Fruit fly (Drosophila melanogaster): ENCODE measurements around the gene CG2116.
A peak's percentile ranks its signal among the peaks of the same experiment; 100 is the strongest.

Gene CG2116

DNA sequence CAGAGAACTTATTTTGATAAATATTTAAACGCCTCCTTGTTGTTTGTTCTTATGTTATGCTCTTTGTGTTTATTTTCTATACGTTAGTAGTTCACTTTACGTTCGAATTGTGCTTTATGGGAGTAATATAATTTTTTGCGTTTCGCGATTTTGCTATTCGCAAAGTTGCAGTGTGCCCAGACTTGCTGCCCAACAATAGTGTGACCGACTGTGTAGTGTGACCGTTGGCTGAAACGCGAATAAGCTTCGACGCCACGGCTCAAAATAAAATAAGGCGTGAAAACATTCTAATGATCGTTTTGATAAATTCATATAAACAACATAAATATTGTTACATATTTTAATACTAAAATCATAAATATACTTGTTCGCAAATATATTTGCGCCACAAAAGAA, 12.5 kb downstream of the CG2116 start, which contains the start of gene Smox (continued):
- TF ChIP-seq ttk (GFP tag; IDR thresholded peaks at IDR 0.05) (no peak), Sox102F (GFP tag; optimal IDR thresholded peaks at IDR 0.05) (no peak), Ets97D (GFP tag; optimal IDR thresholded peaks at IDR 0.05) (peak; percentile 18), chif (GFP tag; optimal IDR thresholded peaks at IDR 0.05) (no peak), gem (tag; optimal IDR thresholded peaks at IDR 0.05) (no peak), CG31365 (tag; optimal IDR thresholded peaks at IDR 0.05) (no peak), CG17328 (GFP tag; IDR thresholded peaks at IDR 0.05) (no peak), TFAM (GFP tag; optimal IDR thresholded peaks at IDR 0.05) (no peak), lilli (GFP tag; optimal IDR thresholded peaks at IDR 0.05) (no peak), Dref (GFP tag; IDR thresholded peaks at IDR 0.05) (no peak), CG11093 (GFP tag; IDR thresholded peaks at IDR 0.05) (no peak), Hey (tag; optimal IDR thresholded peaks at IDR 0.05) (no peak), Sry-δ (GFP tag; optimal IDR thresholded peaks at IDR 0.05) (peak; percentile 6), CG2129 (GFP tag; IDR thresholded peaks at IDR 0.05; ENCODE audit: partially characterized antibody) (no peak), CG17829 (tag; optimal IDR thresholded peaks at IDR 0.05) (peak; percentile 21), Hmr (GFP tag; optimal IDR thresholded peaks at IDR 0.05) (no peak), CG12659 (GFP tag; optimal IDR thresholded peaks at IDR 0.05) (peak; percentile 62), Lhr (GFP tag; optimal IDR thresholded peaks at IDR 0.05) (peak; percentile 53), wdn (GFP tag; IDR thresholded peaks at IDR 0.05) (no peak), lola (GFP tag; optimal IDR thresholded peaks at IDR 0.05) (no peak), Optix (GFP tag; IDR thresholded peaks at IDR 0.05) (no peak), stwl (tag; optimal IDR thresholded peaks at IDR 0.05) (peak; percentile 60), danr (GFP tag; IDR thresholded peaks at IDR 0.05) (no peak), nerfin-2 (GFP tag; IDR thresholded peaks at IDR 0.05; ENCODE audit: partially characterized antibody) (no peak), E2f1 (GFP tag; IDR thresholded peaks at IDR 0.05) (no peak), CG17612 (GFP tag; IDR thresholded peaks at IDR 0.05) (no peak), Chrac-16 (GFP tag; optimal IDR thresholded peaks at IDR 0.05) (no peak), ara (GFP tag; IDR thresholded peaks at IDR 0.05) (no peak), CG10431 (GFP tag; optimal IDR thresholded peaks at IDR 0.05) (no peak), CG8765 (GFP tag; IDR thresholded peaks at IDR 0.05) (no peak), CG8924 (tag; optimal IDR thresholded peaks at IDR 0.05) (peak; percentile 26), CG3065 (GFP tag; optimal IDR thresholded peaks at IDR 0.05) (no peak), CG32532 (GFP tag; IDR thresholded peaks at IDR 0.05) (no peak), Myb (GFP tag; optimal IDR thresholded peaks at IDR 0.05) (no peak), bsh (GFP tag; optimal IDR thresholded peaks at IDR 0.05) (no peak), peb (GFP tag; IDR thresholded peaks at IDR 0.05) (no peak), CG18764 (GFP tag; optimal IDR thresholded peaks at IDR 0.05) (no peak), CG34422 (GFP tag; IDR thresholded peaks at IDR 0.05) (no peak), btn (GFP tag; optimal IDR thresholded peaks at IDR 0.05) (no peak), CG13624 (GFP tag; optimal IDR thresholded peaks at IDR 0.05) (peak; percentile 38), CG5180 (GFP tag; optimal IDR thresholded peaks at IDR 0.05) (no peak), dati (GFP tag; IDR thresholded peaks at IDR 0.05) (no peak), CG8281 (tag; optimal IDR thresholded peaks at IDR 0.05) (no peak), CkIIα-i1 (GFP tag; IDR thresholded peaks at IDR 0.05) (no peak), phol (tag; optimal IDR thresholded peaks at IDR 0.05) (peak; percentile 17), CG6791 (GFP tag; IDR thresholded peaks at IDR 0.05; ENCODE audit: partially characterized antibody) (no peak), caup (GFP tag; optimal IDR thresholded peaks at IDR 0.05; ENCODE audit: severe bottlenecking) (no peak), Sin3A (optimal IDR thresholded peaks at IDR 0.05) (peak; percentile 25), CG30020 (tag; optimal IDR thresholded peaks at IDR 0.05) (peak; percentile 19), toy (GFP tag; IDR thresholded peaks at IDR 0.05) (no peak), CG8290 (GFP tag; optimal IDR thresholded peaks at IDR 0.05) (no peak), CG8290 (tag; optimal IDR thresholded peaks at IDR 0.05) (peak in 1 of 2 experiments; percentile 5)
